Fruit fly (Drosophila melanogaster) whole organism, pupa: ENCODE measurements around the gene CG5973.

Experiments used
- CG10348 ChIP-seq: fragments of 200-800 bp; sonication (Bioruptor generic); IDR thresholded peaks from 2 replicates; pipeline ENCODE4 v1.3.6; 2022; ENCODE audit warnings: missing biosample characterization, missing genetic modification characterization
- CG13204 ChIP-seq: fragments of 200-800 bp; sonication (Bioruptor generic); optimal IDR thresholded peaks from 2 replicates; lab custom pipeline; 2018; ENCODE audit warnings: missing biosample characterization, mild to moderate bottlenecking, missing genetic modification characterization, moderate library complexity
- CG14655 ChIP-seq: fragments of 200-800 bp; sonication (Bioruptor generic); optimal IDR thresholded peaks from 3 replicates; lab custom pipeline; 2017; ENCODE audit warnings: mild to moderate bottlenecking, missing biosample characterization, missing genetic modification reagents, missing genetic modification characterization
- CG32121 ChIP-seq: fragments of 200-800 bp; sonication (Bioruptor generic); IDR thresholded peaks from 2 replicates; pipeline ENCODE4 v1.3.6; 2022; ENCODE audit warnings: missing biosample characterization, missing genetic modification characterization
- CG8159 ChIP-seq: fragments of 200-800 bp; sonication (Bioruptor generic); optimal IDR thresholded peaks from 3 replicates; lab custom pipeline; 2018; ENCODE audit warnings: missing biosample characterization, mild to moderate bottlenecking, missing genetic modification characterization, moderate library complexity
- CG8301 ChIP-seq: fragments of 200-800 bp; sonication (Bioruptor generic); optimal IDR thresholded peaks from 2 replicates; lab custom pipeline; 2018; ENCODE audit warnings: missing biosample characterization, mild to moderate bottlenecking, missing genetic modification characterization
- CG9948 ChIP-seq: fragments of 200-800 bp; sonication (Bioruptor generic); optimal IDR thresholded peaks from 2 replicates; lab custom pipeline; 2018; ENCODE audit warnings: missing biosample characterization, mild to moderate bottlenecking, missing genetic modification characterization, moderate library complexity
- EcR ChIP-seq: fragments of 200-800 bp; sonication (Bioruptor generic); optimal IDR thresholded peaks from 3 replicates; lab custom pipeline; 2019; ENCODE audit warnings: missing biosample characterization, missing genetic modification characterization, mild to moderate bottlenecking, moderate library complexity, missing genetic modification reagents
- Pif1A ChIP-seq: fragments of 200-800 bp; sonication (Bioruptor generic); optimal IDR thresholded peaks from 3 replicates; lab custom pipeline; 2016; ENCODE audit warnings: missing biosample characterization, missing genetic modification characterization
- Snoo ChIP-seq: fragments of 200-800 bp; sonication (Bioruptor generic); optimal IDR thresholded peaks from 3 replicates; lab custom pipeline; 2017; ENCODE audit warnings: missing biosample characterization, mild to moderate bottlenecking, missing genetic modification characterization, inconsistent platforms
- rn ChIP-seq: fragments of 200-800 bp; sonication (Bioruptor generic); IDR thresholded peaks from 2 replicates; pipeline ENCODE4 v1.3.6; 2022; ENCODE audit warnings: missing biosample characterization, missing genetic modification characterization

dm6 chr2L:7404923-7405322 lies 32.4 kb upstream of the CG5973 start, which contains the start of gene CG5177:
- TF ChIP-seq CG10348 (GFP tag; lab: Robert Waterston, UW) (no peak), CG9948 (no peak), CG8159 (no peak), Pif1A (no peak), CG13204 (GFP tag; lab: Kevin White, UChicago) (no peak), CG14655 (no peak), CG32121 (GFP tag; lab: Robert Waterston, UW) (no peak), Snoo (tag; lab: Kevin White, UChicago) (no peak), rn (GFP tag; lab: Robert Waterston, UW) (no peak), EcR (GFP tag; lab: Kevin White, UChicago) (no peak), CG8301 (tag; lab: Kevin White, UChicago) (no peak)
